Worm (Caenorhabditis elegans) whole organism, L4/young adult: ENCODE measurements around the gene ZK418.2.

ENCODE experiments used
- W03F9.2 ChIP-seq: fragments of 150-350 bp; optimal IDR thresholded peaks from 2 replicates; lab custom pipeline; 2014; ENCODE audit warnings: missing biosample characterization, missing genetic modification characterization
- dao-5 ChIP-seq: sonication (generic microtip); optimal IDR thresholded peaks from 2 replicates; lab custom pipeline; 2016; ENCODE audit warnings: missing genotype, missing genetic modification characterization, moderate library complexity, missing compliant biosample characterization
- him-1 ChIP-seq: sonication (generic microtip); optimal IDR thresholded peaks from 2 replicates; lab custom pipeline; 2016; ENCODE audit warnings: missing genotype, missing genetic modification reagents, missing genetic modification characterization, missing compliant biosample characterization

ce11 chrIII:7120477-7120876, 29.3 kb downstream of the ZK418.2 start:
- no peak for TF ChIP-seq him-1 (tag; lab: Kevin White, UChicago)
- no peak for TF ChIP-seq dao-5 (tag; lab: Kevin White, UChicago)
- no peak for TF ChIP-seq W03F9.2
